Fruit fly (Drosophila melanogaster): ENCODE results near the gene daed.
A peak's percentile ranks its signal among the peaks of the same experiment; 100 is the strongest.

The daed gene

DNA sequence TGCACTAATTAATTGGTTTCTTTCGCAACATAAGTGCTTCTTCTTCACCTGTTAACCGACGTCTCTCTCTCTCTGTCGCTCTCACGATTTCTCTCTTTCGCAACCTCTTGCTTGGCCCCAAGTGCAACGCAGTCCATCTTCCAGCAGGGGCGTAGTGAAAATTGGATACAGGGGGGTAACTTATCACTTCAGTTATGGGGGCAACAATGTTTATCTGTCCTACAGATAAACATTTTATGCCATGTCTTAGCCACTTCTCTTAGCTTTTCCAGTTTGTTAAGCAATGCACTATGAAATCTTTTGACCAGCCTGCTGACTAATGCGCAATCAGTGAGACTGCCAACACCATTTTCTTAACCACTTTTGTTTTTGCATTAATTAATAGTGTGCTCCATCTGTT is 11.2 kb upstream of the daed start (continued):
- TF ChIP-seq dsx (GFP tag; optimal IDR thresholded peaks at IDR 0.05; ENCODE audit: poor library complexity, severe bottlenecking) (peak; percentile 73), Sox14 (GFP tag; optimal IDR thresholded peaks at IDR 0.05) (peak; percentile 85), salr (GFP tag; optimal IDR thresholded peaks at IDR 0.05) (peak in 1 of 2 experiments; percentile 50), eg (GFP tag; IDR thresholded peaks at IDR 0.05) (peak; percentile 89), CG10669 (GFP tag; optimal IDR thresholded peaks at IDR 0.05) (peak; percentile 71), cyc (GFP tag; optimal IDR thresholded peaks at IDR 0.05) (peak; percentile 69), CG7368 (GFP tag; optimal IDR thresholded peaks at IDR 0.05) (peak; percentile 83), Sox102F (GFP tag; optimal IDR thresholded peaks at IDR 0.05) (peak; percentile 83)

DNA sequence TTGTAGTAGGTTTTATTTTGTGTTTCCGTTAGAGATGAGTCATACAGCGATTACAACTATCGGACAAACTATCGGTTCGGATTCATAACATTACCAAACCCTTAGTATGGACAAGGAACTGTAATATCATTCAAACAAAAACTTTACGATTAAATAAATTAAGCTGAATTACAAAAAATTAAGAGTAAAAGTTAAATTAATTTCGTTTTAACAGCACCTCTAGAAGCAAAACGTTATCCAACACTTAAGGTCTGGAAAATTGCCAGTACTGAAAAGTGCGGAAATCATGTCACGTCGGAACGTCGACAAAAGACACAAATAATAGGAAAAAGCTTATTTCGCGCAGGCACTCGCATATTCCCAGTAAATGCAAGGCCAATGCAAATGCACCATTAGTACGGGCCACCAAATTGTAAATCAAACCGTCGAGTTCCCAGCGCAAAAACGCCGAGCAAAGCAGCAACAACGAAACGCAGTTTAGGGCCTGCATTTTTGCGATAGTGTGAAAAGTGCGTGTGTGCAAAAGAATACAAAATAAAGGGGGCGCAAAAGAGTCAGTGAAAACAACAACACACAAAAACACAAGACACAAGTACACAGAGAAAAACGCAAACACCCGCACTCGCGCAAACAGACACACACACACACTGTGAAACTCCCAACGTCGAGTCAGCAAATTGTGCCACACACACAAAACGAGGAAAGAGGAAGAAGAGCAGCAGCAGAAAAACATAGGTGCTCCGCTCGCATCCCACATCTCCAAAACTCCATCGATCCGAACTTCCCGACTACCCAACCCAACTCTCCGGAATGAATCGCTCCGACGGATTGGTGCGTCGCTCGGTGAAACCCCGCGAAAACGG is 10.4 kb upstream of the daed start, which contains the start of the genes CG15387 and sau:
CG15387 (minus strand) TSS at position 36 of the 863 bp plus-strand sequence.
sau (plus strand) TSS at position 84 of the 863 bp plus-strand sequence.
- peak; percentile 21 for TF ChIP-seq CG4318 (GFP tag; optimal IDR thresholded peaks at IDR 0.05)
- TF ChIP-seq CG8319 (GFP tag; optimal IDR thresholded peaks at IDR 0.05) = peak; percentile 57
- TF ChIP-seq CG6808 (GFP tag; optimal IDR thresholded peaks at IDR 0.05) = peak; percentile 53
- peak; percentile 2 for TF ChIP-seq CG16779 (tag; optimal IDR thresholded peaks at IDR 0.05)
- TF ChIP-seq svp (GFP tag) = peak; percentile 94
- peak; percentile 90 for TF ChIP-seq topi (GFP tag; optimal IDR thresholded peaks at IDR 0.05)
- TF ChIP-seq Eip93F (GFP tag; optimal IDR thresholded peaks at IDR 0.05) = peak; percentile 27
- TF ChIP-seq CG15336 (GFP tag; IDR thresholded peaks at IDR 0.05) = peak; percentile 56
- peak; percentile 52 for TF ChIP-seq CG1621 (tag; optimal IDR thresholded peaks at IDR 0.05)
- TF ChIP-seq CG6792 (GFP tag; optimal IDR thresholded peaks at IDR 0.05) = peak; percentile 74
- peak; percentile 83 for TF ChIP-seq CG6163 (GFP tag; IDR thresholded peaks at IDR 0.05)
- TF ChIP-seq OdsH (GFP tag; optimal IDR thresholded peaks at IDR 0.05) = peak; percentile 90
- TF ChIP-seq lz (GFP tag; optimal IDR thresholded peaks at IDR 0.05) = peak; percentile 93
- peak; percentile 90 for TF ChIP-seq Hr4 (GFP tag; optimal IDR thresholded peaks at IDR 0.05)
- peak; percentile 34 for TF ChIP-seq CG6276 (GFP tag; optimal IDR thresholded peaks at IDR 0.05)
- TF ChIP-seq CG3032 (tag; optimal IDR thresholded peaks at IDR 0.05) = peak; percentile 84
- TF ChIP-seq eg (GFP tag; IDR thresholded peaks at IDR 0.05) = peak; percentile 77
- peak; percentile 43 for TF ChIP-seq CG9139 (GFP tag; optimal IDR thresholded peaks at IDR 0.05)
- TF ChIP-seq fd59A (GFP tag; optimal IDR thresholded peaks at IDR 0.05) = peak; percentile 67
- TF ChIP-seq CG7368 (GFP tag; optimal IDR thresholded peaks at IDR 0.05) = peak; percentile 75
- TF ChIP-seq Sox14 (GFP tag; optimal IDR thresholded peaks at IDR 0.05) = peak; percentile 88
- peak; percentile 92 for TF ChIP-seq CG31627 (GFP tag; optimal IDR thresholded peaks at IDR 0.05)
- peak; percentile 50 for TF ChIP-seq spab (GFP tag; optimal IDR thresholded peaks at IDR 0.05)
- TF ChIP-seq Smox (GFP tag; optimal IDR thresholded peaks at IDR 0.05) = peak; percentile 88
- TF ChIP-seq CG3919 (GFP tag; optimal IDR thresholded peaks at IDR 0.05) = peak; percentile 87
- TF ChIP-seq ss (GFP tag; optimal IDR thresholded peaks at IDR 0.05) = peak; percentile 2 to 79
- TF ChIP-seq net (GFP tag; optimal IDR thresholded peaks at IDR 0.05) = peak; percentile 80
- TF ChIP-seq CG32006 (GFP tag; optimal IDR thresholded peaks at IDR 0.05) = peak; percentile 69
- peak; percentile 42 for TF ChIP-seq Lpt (GFP tag; optimal IDR thresholded peaks at IDR 0.05)
- peak; percentile 90 for TF ChIP-seq Met (GFP tag; optimal IDR thresholded peaks at IDR 0.05)
- TF ChIP-seq Ets96B (tag; optimal IDR thresholded peaks at IDR 0.05) = peak; percentile 79
- TF ChIP-seq Eip78C (GFP tag) = peak; percentile 95
- TF ChIP-seq cyc (GFP tag; optimal IDR thresholded peaks at IDR 0.05) = peak; percentile 90
- peak; percentile 81 for TF ChIP-seq dsx (GFP tag; optimal IDR thresholded peaks at IDR 0.05; ENCODE audit: poor library complexity, severe bottlenecking)
- TF ChIP-seq Ets21C (GFP tag; optimal IDR thresholded peaks at IDR 0.05) = peak; percentile 85
- peak; percentile 68 for TF ChIP-seq Gug (GFP tag; IDR thresholded peaks at IDR 0.05)
- peak; percentile 48 for TF ChIP-seq CG11762 (GFP tag; optimal IDR thresholded peaks at IDR 0.05; ENCODE audit: insufficient read depth)
- peak; percentile 84 for TF ChIP-seq vri (GFP tag; optimal IDR thresholded peaks at IDR 0.05)
- peak; percentile 54 for TF ChIP-seq dac (GFP tag; optimal IDR thresholded peaks at IDR 0.05)
- TF ChIP-seq fd85E (GFP tag; optimal IDR thresholded peaks at IDR 0.05) = peak; percentile 59
- peak; percentile 39 for TF ChIP-seq CG6854 (GFP tag; optimal IDR thresholded peaks at IDR 0.05)
- TF ChIP-seq fkh (GFP tag; optimal IDR thresholded peaks at IDR 0.05) = peak; percentile 45
- TF ChIP-seq Hr39 (GFP tag; optimal IDR thresholded peaks at IDR 0.05) = peak; percentile 93
- peak; percentile 74 for TF ChIP-seq CG8632 (GFP tag; optimal IDR thresholded peaks at IDR 0.05)
